Worm (Caenorhabditis elegans): ENCODE results near the gene jud-4.

DNA sequence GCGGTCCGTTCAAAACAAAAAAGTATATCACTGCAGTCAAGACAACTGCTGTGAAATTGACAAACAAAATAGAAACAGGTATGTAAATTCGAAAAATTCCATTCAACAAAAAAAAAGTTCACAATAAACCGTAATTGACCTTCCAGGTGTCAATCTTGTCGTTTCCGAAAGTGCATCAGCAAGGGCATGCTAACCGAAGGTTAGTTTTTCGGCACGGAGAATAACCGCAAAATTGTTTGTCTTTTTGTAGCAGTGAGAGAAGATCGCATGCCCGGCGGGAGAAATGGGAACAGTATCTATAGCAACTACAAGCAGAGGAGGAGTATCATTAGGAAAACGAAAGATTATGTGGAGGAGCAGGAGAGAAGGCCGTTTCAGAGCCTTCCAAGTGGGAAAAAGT is 28.8 kb downstream of the jud-4 start:
- TF ChIP-seq W03F9.2 (tag; optimal IDR thresholded peaks at IDR 0.05): no peak
- no peak for TF ChIP-seq him-1 (tag; optimal IDR thresholded peaks at IDR 0.05)

Measured in whole organism, L4/young adult.